Worm (Caenorhabditis elegans) whole organism, L1 larva: ENCODE measurements around the gene D2085.7.

ENCODE experiments used
- ama-1 ChIP-seq: fragments of 150-350 bp; optimal IDR thresholded peaks from 2 replicates; lab custom pipeline; 2014
- efl-1 ChIP-seq, 4 experiments: fragments of 150-350 bp; optimal IDR thresholded peaks in 3 of 4; peaks in 1 of 4; 1 replicate in 1 of 4; 2 replicates in 3 of 4; lab custom pipeline; 2014; ENCODE audit warnings: missing biosample characterization in 2 of 4, missing genetic modification characterization in 2 of 4, missing genetic modification reagents in 2 of 4
- fos-1 ChIP-seq: fragments of 150-350 bp; optimal IDR thresholded peaks from 2 replicates; lab custom pipeline; 2014; ENCODE audit warnings: missing biosample characterization, missing genetic modification characterization
- lin-15B ChIP-seq: fragments of 150-350 bp; sonication (generic microtip); optimal IDR thresholded peaks from 3 replicates; lab custom pipeline; 2014; ENCODE audit warnings: missing biosample characterization, missing genetic modification characterization
- lin-35 ChIP-seq, 2 experiments: fragments of 150-350 bp; optimal IDR thresholded peaks; 2 replicates each; lab custom pipeline; 2014; ENCODE audit warnings: missing biosample characterization in 2 of 2, missing genetic modification characterization in 2 of 2, missing genetic modification reagents in 2 of 2
- lin-39 ChIP-seq: fragments of 150-350 bp; optimal IDR thresholded peaks from 2 replicates; lab custom pipeline; 2014; ENCODE audit warnings: missing biosample characterization, missing genetic modification reagents, missing genetic modification characterization
- mdl-1 ChIP-seq, 2 experiments: fragments of 150-350 bp; optimal IDR thresholded peaks; 2 replicates each; lab custom pipeline; 2014 to 2017; ENCODE audit warnings: missing biosample characterization in 2 of 2, missing genetic modification characterization in 2 of 2, inconsistent platforms in 1 of 2
- nhr-47 ChIP-seq: sonication (generic microtip); optimal IDR thresholded peaks from 2 replicates; lab custom pipeline; 2016; ENCODE audit warnings: mild to moderate bottlenecking, missing genetic modification characterization, moderate library complexity, missing compliant biosample characterization
- nhr-77 ChIP-seq: fragments of 150-350 bp; optimal IDR thresholded peaks from 2 replicates; lab custom pipeline; 2014; ENCODE audit warnings: missing biosample characterization, missing genetic modification characterization
- snpc-4 ChIP-seq: fragments of 150-350 bp; optimal IDR thresholded peaks from 2 replicates; lab custom pipeline; 2014; ENCODE audit warnings: missing biosample characterization, missing genetic modification characterization
- tlp-1 ChIP-seq: fragments of 150-350 bp; optimal IDR thresholded peaks from 2 replicates; lab custom pipeline; 2014; ENCODE audit warnings: missing biosample characterization, missing genetic modification characterization
- zag-1 ChIP-seq: fragments of 150-350 bp; optimal IDR thresholded peaks from 2 replicates; lab custom pipeline; 2014; ENCODE audit warnings: missing biosample characterization, missing genetic modification characterization

DNA sequence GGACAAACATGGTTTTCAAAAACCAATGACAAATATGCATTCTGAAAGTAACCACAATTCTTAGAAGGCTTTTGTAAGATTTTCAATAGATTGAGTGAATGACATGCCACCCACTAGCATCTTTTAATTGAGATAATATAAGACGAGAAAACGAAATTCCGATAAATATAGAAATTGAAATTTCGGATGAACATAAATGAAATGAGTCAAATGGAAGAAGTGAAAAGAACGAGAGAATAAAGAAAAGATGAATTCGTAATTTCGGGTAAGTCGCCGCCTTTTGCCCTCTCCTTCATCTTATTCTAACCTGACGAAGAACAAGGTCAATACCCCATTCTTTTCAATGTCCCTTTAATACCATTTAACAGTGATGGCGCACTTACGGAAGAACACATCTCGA lies 1.2 kb downstream of the D2085.7 start:
- TF ChIP-seq lin-15B (no peak), lin-39 (tag; lab: Kevin White, UChicago) (no peak), lin-35 (GFP tag; optimal IDR thresholded peaks at IDR 0.05; lab: Kevin White, UChicago) (no peak), nhr-47 (no peak), ama-1 (no peak), efl-1 (optimal IDR thresholded peaks at IDR 0.05; lab: Kevin White, UChicago) (no peak), efl-1 (GFP tag; optimal IDR thresholded peaks at IDR 0.05 in 1 of 2; lab: Kevin White, UChicago) (no peak), tlp-1 (tag; lab: Kevin White, UChicago) (no peak), zag-1 (tag; lab: Kevin White, UChicago) (no peak), nhr-77 (tag; lab: Kevin White, UChicago) (no peak), mdl-1 (tag; optimal IDR thresholded peaks at IDR 0.05; lab: Kevin White, UChicago) (no peak), snpc-4 (tag; lab: Kevin White, UChicago) (no peak), fos-1 (tag; lab: Kevin White, UChicago) (no peak)
